Fruit fly (Drosophila melanogaster): ENCODE data around the gene CG42238.

dm6 chr2L:21061591-21061990 lies 9.6 kb upstream of the CG42238 start:
- TF ChIP-seq jim (GFP tag; optimal IDR thresholded peaks at IDR 0.05): no peak
- TF ChIP-seq h (GFP tag; optimal IDR thresholded peaks at IDR 0.05): no peak
- TF ChIP-seq Dfd (GFP tag; optimal IDR thresholded peaks at IDR 0.05): no peak
- TF ChIP-seq Jra (GFP tag; optimal IDR thresholded peaks at IDR 0.05): no peak
- no peak for TF ChIP-seq HLH106 (tag; optimal IDR thresholded peaks at IDR 0.05)
